Fruit fly (Drosophila melanogaster) ovary, adult (tissue): Measurements from ENCODE around the gene HERC2.
"Not testable (repeated sequence)": the region's sequence is repeated elsewhere in the genome, so short reads cannot be mapped to it uniquely, and the experiment has no call there.

Experiments used
- CG17801 ChIP-seq: fragments of 200-800 bp; optimal IDR thresholded peaks from 2 replicates; lab custom pipeline; 2019; ENCODE audit warnings: missing biosample characterization, mild to moderate bottlenecking, missing genetic modification characterization, moderate library complexity; ENCODE audit not compliant: partially characterized antibody

HERC2 gene

DNA sequence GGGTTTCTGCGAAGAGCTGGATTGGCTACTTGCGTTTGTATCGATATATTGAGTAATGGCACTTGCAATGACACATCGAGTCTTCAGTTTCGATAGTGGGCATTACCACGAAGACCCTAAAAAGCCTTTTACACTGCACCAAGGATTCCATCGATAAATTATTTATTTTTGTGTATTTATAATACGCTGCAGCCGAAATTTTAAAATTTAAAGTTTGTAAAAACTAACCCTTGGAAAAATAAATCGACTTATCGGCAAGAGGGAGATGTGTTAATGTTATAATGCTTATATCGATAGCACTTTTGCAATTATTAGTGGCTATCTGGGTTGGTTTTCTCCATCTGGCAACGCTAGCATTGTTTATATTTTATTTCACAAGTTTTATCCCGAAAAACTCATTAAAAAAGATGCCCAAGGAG, 29.6 kb downstream of the HERC2 start, which contains the start of the genes Pp4-19C and cactin:
Gene Pp4-19C, minus strand, starts transcription at position 256 of the 419 bp plus-strand sequence.
Gene cactin, plus strand, starts transcription at position 323 of the 419 bp plus-strand sequence.
- TF ChIP-seq CG17801 (GFP tag; lab: Kevin White, UChicago): peak; percentile 36

DNA sequence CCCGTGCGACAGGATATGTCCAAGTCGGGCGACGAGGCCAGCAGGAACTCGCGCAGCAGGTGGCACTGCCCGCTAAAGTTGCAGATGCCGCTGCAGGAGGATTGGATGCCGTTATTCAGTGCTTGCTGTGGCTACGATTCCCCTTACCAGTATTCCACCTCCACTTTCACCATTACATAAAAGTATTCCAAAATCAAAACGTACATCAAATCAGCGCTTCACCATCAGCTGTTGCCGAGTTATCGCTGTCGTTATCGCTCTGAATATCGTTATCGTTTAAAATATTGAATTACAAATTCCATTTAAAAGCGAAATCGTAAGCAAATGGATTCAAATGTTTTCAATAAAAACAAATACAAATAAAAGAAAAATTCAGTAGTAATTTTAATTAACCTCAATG, 32.6 kb downstream of the HERC2 start, which contains the start of gene CG15456:
Gene CG15456, minus strand, starts transcription at position 225 of the 400 bp plus-strand sequence.
- TF ChIP-seq CG17801 (GFP tag; lab: Kevin White, UChicago): no peak

DNA sequence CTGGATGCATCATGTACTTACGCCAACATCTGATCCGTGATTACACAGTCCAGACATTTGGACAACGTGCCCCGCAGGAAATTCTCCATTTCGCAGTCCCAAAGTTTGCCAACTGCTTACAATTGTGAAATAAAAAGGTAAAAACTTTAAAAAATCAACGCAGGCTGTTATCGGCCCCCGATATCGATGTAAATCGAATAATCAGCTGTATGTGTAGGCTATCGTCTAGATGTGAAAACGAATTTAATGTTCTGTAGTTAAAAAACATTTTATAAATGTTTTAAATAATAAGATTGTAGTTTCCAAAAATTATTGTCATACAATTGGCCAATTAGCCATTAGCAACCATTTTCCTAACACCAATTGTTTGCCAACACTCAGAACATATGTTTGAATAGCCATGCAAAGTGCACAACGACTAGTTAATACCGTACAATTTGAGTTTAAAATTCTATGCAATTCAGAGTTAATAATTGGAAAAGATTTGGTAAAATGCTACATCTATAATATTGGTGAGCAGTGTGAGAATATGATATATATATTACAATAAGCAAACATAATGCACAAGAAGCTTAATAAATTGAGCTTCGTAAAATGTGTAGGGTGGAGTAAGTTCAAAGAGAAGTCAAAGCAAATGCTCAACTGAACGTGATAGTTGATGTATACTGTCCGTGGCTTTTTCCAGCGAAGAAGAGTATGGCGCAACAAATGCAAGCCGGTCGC, 35.4 kb downstream of the HERC2 start, which contains the start of the genes CG11710 and mal:
Gene CG11710, minus strand, starts transcription at position 192 of the 723 bp plus-strand sequence.
Gene mal, plus strand, starts transcription at position 194 of the 723 bp plus-strand sequence.
- TF ChIP-seq CG17801 (GFP tag; lab: Kevin White, UChicago): peak; percentile 92

DNA sequence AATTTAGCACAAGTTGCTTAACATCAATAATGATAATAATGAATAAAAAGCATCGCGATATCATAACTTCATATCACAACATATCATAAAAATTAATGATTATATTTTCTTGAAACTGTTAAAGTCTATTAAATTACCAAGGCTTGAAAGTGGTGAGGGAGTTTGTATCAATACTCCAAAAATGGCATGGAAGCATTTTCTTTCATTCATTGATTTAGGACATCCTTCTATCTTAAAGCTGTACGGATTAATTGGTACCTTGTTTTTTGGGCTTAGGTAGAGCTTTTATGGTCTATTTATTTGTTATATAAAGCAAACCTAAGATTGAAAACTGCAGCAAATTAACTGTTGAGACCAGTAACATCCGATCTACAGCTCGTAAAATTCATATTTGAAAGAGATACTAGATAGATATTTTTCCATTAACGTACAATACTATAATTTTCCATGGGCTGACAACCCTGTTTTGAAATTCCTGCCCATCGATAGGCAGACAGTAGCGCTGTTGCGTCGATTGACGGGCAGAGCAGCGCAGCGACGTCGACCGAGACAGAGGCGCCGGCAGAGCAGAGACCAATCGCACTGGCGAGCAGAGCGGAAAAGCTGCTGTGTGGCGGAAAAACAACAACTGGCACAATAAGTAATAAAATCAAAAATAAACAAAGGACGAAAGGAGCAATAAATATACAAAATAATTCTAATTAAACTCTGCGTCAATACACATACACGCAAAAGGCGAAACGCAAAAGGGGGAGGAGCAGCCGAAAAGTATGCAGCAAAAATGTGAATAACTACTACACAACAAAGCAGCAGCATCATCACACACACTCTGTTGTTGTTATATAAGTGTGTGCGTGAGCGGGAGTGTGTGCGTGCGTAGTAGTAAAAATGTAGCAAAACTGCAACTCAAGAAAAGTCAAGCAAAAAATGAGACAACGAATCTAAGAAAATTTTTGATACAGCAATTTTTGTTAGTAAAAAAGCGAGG, 39.4 kb downstream of the HERC2 start, which contains the start of gene CG1695:
Gene CG1695, plus strand, starts transcription at position 606 of the 988 bp plus-strand sequence.
- no peak for TF ChIP-seq CG17801 (GFP tag; lab: Kevin White, UChicago)

DNA sequence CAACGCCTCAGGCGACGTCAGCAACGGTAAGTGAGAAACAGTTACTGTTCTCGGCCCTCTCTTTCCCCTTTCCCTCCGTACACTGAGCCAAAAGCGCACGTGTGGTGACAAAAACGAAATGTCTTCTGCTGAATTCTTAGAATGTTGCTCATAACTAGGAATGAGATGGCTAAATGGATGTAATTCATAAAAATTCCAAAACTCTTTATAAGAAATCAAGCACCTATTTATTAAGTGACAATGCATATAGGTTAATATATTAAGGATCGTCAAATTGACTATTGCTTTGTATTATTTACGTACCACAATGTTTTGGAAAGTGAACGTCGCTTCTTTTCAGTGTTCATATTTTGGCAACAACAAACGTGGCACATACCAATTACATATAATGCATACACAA, 40.3 kb downstream of the HERC2 start:
- TF ChIP-seq CG17801 (GFP tag; lab: Kevin White, UChicago): no peak

DNA sequence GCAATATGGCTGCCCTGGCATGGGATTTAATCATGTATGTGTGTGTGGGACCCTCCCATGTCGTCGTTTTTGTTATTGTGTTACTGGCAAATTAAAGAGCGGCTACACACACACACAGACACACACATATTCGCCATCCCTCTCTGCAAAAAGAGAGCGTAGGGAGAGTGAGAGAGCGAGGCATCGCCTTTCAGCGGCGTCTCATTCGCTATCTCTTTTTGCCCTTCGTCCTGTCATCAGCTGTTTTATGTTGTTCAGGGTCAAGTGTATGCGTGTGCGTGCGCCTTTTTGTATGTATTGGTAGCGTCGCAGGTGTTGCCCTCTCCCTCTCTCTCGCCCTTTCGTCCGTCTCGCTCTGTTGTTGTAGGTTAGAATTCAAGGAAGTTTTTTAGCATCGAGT, 42.7 kb downstream of the HERC2 start:
- no peak for TF ChIP-seq CG17801 (GFP tag; lab: Kevin White, UChicago)

DNA sequence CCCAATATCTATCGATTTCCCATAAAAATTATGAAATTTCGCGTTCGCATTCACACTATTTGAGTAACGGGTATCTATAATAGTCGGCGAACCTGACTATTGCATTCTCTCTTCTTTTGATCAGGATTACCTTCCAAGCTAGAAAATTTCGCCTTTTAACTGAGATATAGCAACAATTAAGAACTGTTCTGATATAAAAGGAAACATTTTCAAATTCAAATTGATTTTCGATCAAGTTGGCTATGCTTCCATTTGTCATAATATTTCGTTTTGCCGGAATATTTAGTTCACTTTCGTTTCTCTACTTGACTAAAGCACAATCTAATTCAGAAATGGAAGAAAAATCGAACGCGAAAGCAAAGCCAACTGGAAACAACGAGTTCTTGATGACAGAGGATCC, 51.9 kb downstream of the HERC2 start, which contains the start of gene CG42578:
Gene CG42578, plus strand, starts transcription at position 301 of the 400 bp plus-strand sequence.
- TF ChIP-seq CG17801 (GFP tag; lab: Kevin White, UChicago): not testable (repeated sequence)

DNA sequence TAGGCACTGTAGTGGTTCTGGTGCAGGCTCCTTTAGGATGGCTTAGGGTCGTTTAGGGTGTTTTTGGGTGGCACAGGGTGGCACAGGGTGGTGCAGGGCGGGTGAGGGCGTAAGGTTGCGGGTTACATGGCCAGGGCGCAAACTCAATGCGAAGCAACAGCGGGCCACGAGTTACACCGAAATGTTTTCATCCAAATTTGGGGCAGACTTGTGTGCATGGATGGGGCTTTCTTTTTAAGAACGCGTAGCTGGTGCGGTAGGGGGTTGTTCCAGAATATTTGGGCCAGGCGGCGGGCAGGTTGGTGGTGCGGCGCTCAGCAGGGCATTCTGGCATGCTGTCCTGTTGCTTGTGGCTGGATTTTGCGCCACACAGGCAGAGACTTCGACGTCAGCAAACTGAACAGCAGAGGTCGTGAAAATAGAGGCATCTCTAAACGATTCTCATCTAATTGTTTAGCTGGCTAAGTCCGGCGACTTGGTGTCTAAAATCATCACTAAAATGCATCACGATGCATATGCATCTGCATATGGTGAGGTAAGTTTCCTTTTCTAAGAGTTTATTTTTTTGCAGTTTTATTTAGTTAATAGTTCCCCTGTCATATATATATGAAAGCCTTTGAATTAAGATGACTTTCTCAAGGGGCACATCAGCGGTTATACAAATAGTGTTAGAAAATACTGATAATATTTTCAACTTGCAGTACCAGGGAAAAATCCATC, 53.8 kb downstream of the HERC2 start:
- no peak for TF ChIP-seq CG17801 (GFP tag; lab: Kevin White, UChicago)

DNA sequence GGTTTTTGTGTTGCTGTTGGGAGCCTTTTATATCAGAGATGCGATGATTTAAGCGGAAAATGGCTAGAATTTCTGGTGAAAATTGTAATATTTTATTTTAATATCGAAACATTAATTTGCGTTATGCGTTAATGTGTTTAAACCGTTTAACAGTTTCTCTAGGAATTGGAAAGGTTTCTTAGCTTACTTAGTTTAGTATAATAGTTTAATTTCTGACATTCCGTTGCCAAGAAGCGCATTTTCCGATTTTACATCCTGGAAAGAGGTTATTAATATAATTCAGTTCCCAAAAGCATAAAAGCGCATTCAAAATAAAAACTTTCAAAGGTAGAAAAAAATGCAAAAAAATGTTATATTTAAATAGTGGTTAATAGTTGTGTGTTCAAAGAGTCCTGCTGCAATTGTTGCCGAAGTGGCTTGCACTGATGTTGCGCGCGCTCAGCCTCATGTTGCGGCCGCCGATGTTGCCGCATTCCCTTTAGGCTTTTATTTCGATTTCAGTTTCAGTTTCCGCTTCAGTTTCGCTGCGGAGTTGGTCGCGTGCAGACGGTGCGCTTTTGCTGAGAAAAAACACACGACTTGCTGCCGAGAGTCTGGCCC, 54.7 kb downstream of the HERC2 start, which contains the start of gene tbc:
Gene tbc, plus strand, starts transcription at position 504 of the 600 bp plus-strand sequence.
- no peak for TF ChIP-seq CG17801 (GFP tag; lab: Kevin White, UChicago)
